Worm (Caenorhabditis elegans): ENCODE measurements around the gene tpst-2.

DNA sequence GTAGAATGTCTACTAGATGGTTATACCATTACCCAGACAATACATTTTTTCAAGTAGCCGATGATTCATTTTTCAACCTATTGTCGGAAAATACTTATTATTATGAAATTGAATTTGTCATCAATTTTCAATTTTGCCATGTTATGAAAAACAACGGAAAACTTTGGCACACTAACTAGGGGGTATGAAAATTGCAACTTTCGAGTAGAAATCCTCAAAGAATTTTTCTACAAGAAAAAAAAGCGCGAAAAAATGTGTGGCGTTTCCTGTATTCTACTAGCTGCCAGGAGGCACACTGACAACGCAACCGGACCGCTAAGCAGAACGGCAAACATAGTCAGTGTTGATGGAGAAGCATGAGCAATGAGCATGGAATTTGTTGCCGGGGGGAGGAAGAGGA, 16.7 kb upstream of the tpst-2 start:
- no peak for TF ChIP-seq ztf-25 (GFP tag; IDR thresholded peaks at IDR 0.05)
- TF ChIP-seq F22D6.2 (tag; optimal IDR thresholded peaks at IDR 0.05), result no peak
- TF ChIP-seq F23B12.7 (tag; optimal IDR thresholded peaks at IDR 0.05; ENCODE audit: insufficient read depth), result no peak
- no peak for TF ChIP-seq rpc-1 (optimal IDR thresholded peaks at IDR 0.05)
- no peak for TF ChIP-seq rpc-1 (tag; optimal IDR thresholded peaks at IDR 0.05)
- TF ChIP-seq fkh-3 (tag; optimal IDR thresholded peaks at IDR 0.05), result no peak
